Worm (Caenorhabditis elegans) whole organism, L4/young adult: ENCODE measurements around the gene R05G9R.1.

ENCODE experiments used
- W03F9.2 ChIP-seq: fragments of 150-350 bp; optimal IDR thresholded peaks from 2 replicates; lab custom pipeline; 2014; ENCODE audit warnings: missing biosample characterization, missing genetic modification characterization
- him-1 ChIP-seq: sonication (generic microtip); optimal IDR thresholded peaks from 2 replicates; lab custom pipeline; 2016; ENCODE audit warnings: missing genotype, missing genetic modification reagents, missing genetic modification characterization, missing compliant biosample characterization

DNA sequence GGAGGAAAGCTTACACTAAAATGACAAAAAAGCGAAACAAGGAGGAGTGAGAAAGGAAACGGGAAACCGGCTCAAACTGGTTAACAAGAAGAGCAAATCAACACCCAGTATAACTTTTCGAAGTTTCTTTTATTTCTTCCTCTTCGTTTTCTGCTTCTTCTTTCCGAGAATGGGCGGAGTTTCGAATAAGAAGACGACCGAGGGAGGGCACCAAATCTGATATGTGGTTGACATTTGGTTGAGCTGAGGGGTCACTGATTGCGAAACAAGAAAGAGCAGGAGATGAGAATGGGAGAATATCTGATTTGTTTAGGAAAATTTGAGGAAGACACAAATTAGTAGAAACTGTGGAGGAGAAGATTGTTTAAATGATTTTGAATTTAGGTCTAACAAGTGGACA lies 15.2 kb downstream of the R05G9R.1 start:
- TF ChIP-seq W03F9.2 (tag; lab: Kevin White, UChicago) (no peak), him-1 (tag; lab: Kevin White, UChicago) (no peak)
